Fruit fly (Drosophila melanogaster): Measurements from ENCODE around the gene Mkk4.

DNA sequence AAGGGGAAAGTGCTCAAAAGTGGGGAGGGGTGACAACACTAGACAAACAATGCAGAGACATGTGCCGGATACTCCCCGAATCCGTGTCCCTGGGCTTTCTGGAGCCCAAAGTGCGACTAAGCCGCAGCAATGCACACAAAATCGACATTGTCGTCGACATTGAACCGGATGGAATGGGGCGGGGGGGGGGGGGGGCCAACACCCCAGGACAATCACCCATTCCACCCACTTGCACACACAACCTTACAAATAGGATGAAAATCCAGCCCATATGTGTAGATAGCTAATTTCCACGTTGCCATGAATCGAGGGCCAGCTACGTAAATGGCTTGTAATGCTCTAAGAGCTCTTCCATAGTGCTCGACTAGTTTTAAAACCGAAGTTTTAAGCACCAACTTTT, 29.9 kb downstream of the Mkk4 start:
- TF ChIP-seq psq (optimal IDR thresholded peaks at IDR 0.05) (no peak), ttk (optimal IDR thresholded peaks at IDR 0.05) (no peak)

Measured in Kc167 (cell line).